Worm (Caenorhabditis elegans) whole organism, L4 larva: ENCODE results near the gene Y17G9B.11.
A peak's percentile ranks its signal among the peaks of the same experiment; 100 is the strongest.

ENCODE experiments used
- D1046.2 ChIP-seq: fragments of 200-800 bp; sonication (Bioruptor generic); IDR thresholded peaks from 2 replicates; pipeline ENCODE4 v1.3.6; 2022; ENCODE audit warnings: missing genetic modification characterization, missing compliant biosample characterization
- F10B5.3 ChIP-seq: sonication (generic microtip); optimal IDR thresholded peaks from 2 replicates; lab custom pipeline; 2016; ENCODE audit warnings: mild to moderate bottlenecking, missing genetic modification characterization, missing compliant biosample characterization
- F26F4.8 ChIP-seq: fragments of 200-800 bp; sonication (Bioruptor generic); conservative IDR thresholded peaks from 2 replicates; pipeline ENCODE4 v1.3.6; 2022; ENCODE audit warnings: missing genetic modification characterization, missing compliant biosample characterization
- F44E2.7 ChIP-seq: fragments of 200-800 bp; sonication (Bioruptor generic); IDR thresholded peaks from 2 replicates; pipeline ENCODE4 v2.1.2; 2022; ENCODE audit warnings: missing genetic modification characterization, missing compliant biosample characterization
- T20F7.1 ChIP-seq: fragments of 200-800 bp; sonication (Bioruptor generic); optimal IDR thresholded peaks from 2 replicates; lab custom pipeline; 2018; ENCODE audit warnings: mild to moderate bottlenecking, missing genetic modification characterization, missing compliant biosample characterization
- Y105C5A.15 ChIP-seq: fragments of 200-800 bp; sonication (Bioruptor generic); IDR thresholded peaks from 2 replicates; pipeline ENCODE4 v1.3.6; 2022; ENCODE audit warnings: missing genetic modification characterization, missing compliant biosample characterization
- Y48G9A.11 ChIP-seq: fragments of 200-800 bp; sonication (Bioruptor generic); IDR thresholded peaks from 2 replicates; pipeline ENCODE4 v1.3.6; 2022; ENCODE audit warnings: missing genetic modification reagents, missing genetic modification characterization, missing compliant biosample characterization
- Y75B8A.6 ChIP-seq: fragments of 200-800 bp; sonication (Bioruptor generic); IDR thresholded peaks from 2 replicates; pipeline ENCODE4 v1.3.6; 2022; ENCODE audit warnings: missing genetic modification reagents, missing genetic modification characterization, missing compliant biosample characterization
- ama-1 ChIP-seq: fragments of 150-350 bp; optimal IDR thresholded peaks from 2 replicates; lab custom pipeline; 2014; ENCODE audit warnings: inconsistent platforms, mixed read lengths
- arid-1 ChIP-seq: fragments of 200-800 bp; sonication (Bioruptor generic); conservative IDR thresholded peaks from 2 replicates; pipeline ENCODE4 v1.3.6; 2022; ENCODE audit warnings: missing genetic modification reagents, missing genetic modification characterization, missing compliant biosample characterization
- ceh-28 ChIP-seq: fragments of 150-350 bp; optimal IDR thresholded peaks from 2 replicates; lab custom pipeline; 2014; ENCODE audit warnings: missing biosample characterization, missing genetic modification reagents, missing genetic modification characterization
- ceh-32 ChIP-seq: sonication (generic microtip); optimal IDR thresholded peaks from 2 replicates; lab custom pipeline; 2016; ENCODE audit warnings: mild to moderate bottlenecking, missing genetic modification characterization, missing compliant biosample characterization; ENCODE audit not compliant: poor library complexity
- ceh-44 ChIP-seq: fragments of 200-800 bp; sonication (Bioruptor generic); IDR thresholded peaks from 2 replicates; pipeline ENCODE4 v1.3.6; 2022; ENCODE audit warnings: missing genetic modification reagents, missing genetic modification characterization, missing compliant biosample characterization
- daf-19 ChIP-seq: fragments of 200-800 bp; sonication (Bioruptor generic); conservative IDR thresholded peaks from 2 replicates; pipeline ENCODE4 v1.3.6; 2022; ENCODE audit warnings: missing genetic modification characterization, missing compliant biosample characterization
- daf-8 ChIP-seq: fragments of 200-800 bp; sonication (Bioruptor generic); IDR thresholded peaks from 2 replicates; pipeline ENCODE4 v1.3.6; 2022; ENCODE audit warnings: missing genetic modification characterization, missing compliant biosample characterization
- dmd-9 ChIP-seq: fragments of 200-800 bp; sonication (Bioruptor generic); IDR thresholded peaks from 2 replicates; pipeline ENCODE4 v1.3.6; 2022; ENCODE audit warnings: missing genetic modification reagents, missing genetic modification characterization, missing compliant biosample characterization
- hif-1 ChIP-seq, 2 experiments: sonication (generic microtip); optimal IDR thresholded peaks; 2 replicates each; lab custom pipeline; 2016 to 2017; ENCODE audit warnings: missing compliant biosample characterization in 2 of 2, missing genetic modification characterization in 2 of 2, missing genetic modification reagents in 2 of 2, missing genotype in 2 of 2, mild to moderate bottlenecking in 1 of 2
- hlh-11 ChIP-seq: fragments of 200-800 bp; sonication (Bioruptor generic); optimal IDR thresholded peaks from 2 replicates; lab custom pipeline; 2018; ENCODE audit warnings: mild to moderate bottlenecking, missing genetic modification characterization, missing compliant biosample characterization
- lin-1 ChIP-seq: fragments of 200-800 bp; sonication (Bioruptor generic); IDR thresholded peaks from 2 replicates; pipeline ENCODE4 v1.3.6; 2022; ENCODE audit warnings: missing genetic modification reagents, missing genetic modification characterization, missing compliant biosample characterization
- lin-13 ChIP-seq: fragments of 150-350 bp; optimal IDR thresholded peaks from 2 replicates; lab custom pipeline; 2014; ENCODE audit warnings: missing biosample characterization, missing genetic modification reagents, missing genetic modification characterization
- lin-15B ChIP-seq: fragments of 150-350 bp; sonication (generic microtip); optimal IDR thresholded peaks from 3 replicates; lab custom pipeline; 2014; ENCODE audit warnings: missing biosample characterization, missing genetic modification characterization
- lin-38 ChIP-seq: fragments of 200-800 bp; sonication (Bioruptor generic); IDR thresholded peaks from 2 replicates; pipeline ENCODE4 v1.3.6; 2022; ENCODE audit warnings: missing genetic modification reagents, missing genetic modification characterization, missing compliant biosample characterization
- madf-9 ChIP-seq: fragments of 200-800 bp; sonication (Bioruptor generic); conservative IDR thresholded peaks from 2 replicates; pipeline ENCODE4 v1.3.6; 2022; ENCODE audit warnings: missing genetic modification reagents, missing genetic modification characterization, missing compliant biosample characterization
- mdl-1 ChIP-seq, 2 experiments: fragments of 150-350 bp in 1 of 2; sonication (generic microtip) in 1 of 2; optimal IDR thresholded peaks; 2 replicates each; lab custom pipeline; 2014 to 2017; ENCODE audit warnings: missing biosample characterization in 2 of 2, missing genetic modification characterization in 2 of 2
- mdt-29 ChIP-seq: fragments of 200-800 bp; sonication (Bioruptor generic); IDR thresholded peaks from 2 replicates; pipeline ENCODE4 v1.3.6; 2022; ENCODE audit warnings: missing genetic modification reagents, missing genetic modification characterization, missing compliant biosample characterization
- mes-2 ChIP-seq: sonication (generic microtip); optimal IDR thresholded peaks from 2 replicates; lab custom pipeline; 2016; ENCODE audit warnings: missing genotype, mild to moderate bottlenecking, missing genetic modification characterization, missing compliant biosample characterization; ENCODE audit not compliant: poor library complexity, severe bottlenecking
- nhr-11 ChIP-seq: fragments of 150-350 bp; optimal IDR thresholded peaks from 2 replicates; lab custom pipeline; 2014; ENCODE audit warnings: missing biosample characterization, missing genetic modification characterization
- nhr-28 ChIP-seq: fragments of 150-350 bp; optimal IDR thresholded peaks from 2 replicates; lab custom pipeline; 2014; ENCODE audit warnings: missing biosample characterization, missing genetic modification characterization
- nhr-41 ChIP-seq: fragments of 200-800 bp; sonication (Bioruptor generic); IDR thresholded peaks from 2 replicates; pipeline ENCODE4 v1.3.6; 2022; ENCODE audit warnings: missing genetic modification reagents, missing genetic modification characterization, missing compliant biosample characterization
- nhr-42 ChIP-seq: fragments of 200-800 bp; sonication (Bioruptor generic); IDR thresholded peaks from 2 replicates; pipeline ENCODE4 v1.3.6; 2022; ENCODE audit warnings: missing genetic modification characterization, missing compliant biosample characterization
- nhr-77 ChIP-seq: fragments of 150-350 bp; optimal IDR thresholded peaks from 2 replicates; lab custom pipeline; 2014; ENCODE audit warnings: missing biosample characterization, missing genetic modification characterization
- php-3 ChIP-seq: fragments of 200-800 bp; sonication (Bioruptor generic); IDR thresholded peaks from 2 replicates; pipeline ENCODE4 v1.3.6; 2022; ENCODE audit warnings: missing genetic modification reagents, missing genetic modification characterization, missing compliant biosample characterization
- rbr-2 ChIP-seq: sonication (generic microtip); optimal IDR thresholded peaks from 2 replicates; lab custom pipeline; 2016; ENCODE audit warnings: missing genotype, missing genetic modification characterization, missing compliant biosample characterization
- saeg-2 ChIP-seq: fragments of 200-800 bp; sonication (Bioruptor generic); IDR thresholded peaks from 2 replicates; pipeline ENCODE4 v1.3.6; 2022; ENCODE audit warnings: missing genetic modification reagents, missing genetic modification characterization, missing compliant biosample characterization
- set-16 ChIP-seq: fragments of 200-800 bp; sonication (Bioruptor generic); IDR thresholded peaks from 2 replicates; pipeline ENCODE4 v1.3.6; 2022; ENCODE audit warnings: missing genetic modification reagents, missing genetic modification characterization, missing compliant biosample characterization
- snpc-1.2 ChIP-seq: fragments of 200-800 bp; sonication (Bioruptor generic); IDR thresholded peaks from 2 replicates; pipeline ENCODE4 v1.3.6; 2022; ENCODE audit warnings: missing genetic modification reagents, missing genetic modification characterization, missing compliant biosample characterization
- spr-3 ChIP-seq: fragments of 200-800 bp; sonication (Bioruptor generic); optimal IDR thresholded peaks from 2 replicates; lab custom pipeline; 2018; ENCODE audit warnings: mild to moderate bottlenecking, missing genetic modification characterization, missing compliant biosample characterization
- tag-97 ChIP-seq: fragments of 200-800 bp; sonication (Bioruptor generic); IDR thresholded peaks from 2 replicates; pipeline ENCODE4 v1.3.6; 2022; ENCODE audit warnings: missing genetic modification characterization, missing compliant biosample characterization
- unc-62 ChIP-seq, 3 experiments: fragments of 150-350 bp in 1 of 3; sonication (generic microtip); optimal IDR thresholded peaks in 2 of 3; peaks in 1 of 3; 1 replicate in 1 of 3; 2 replicates in 2 of 3; lab custom pipeline; 2014 to 2017; ENCODE audit warnings: missing biosample characterization in 3 of 3, missing genetic modification characterization in 3 of 3, missing genetic modification reagents in 3 of 3, missing genotype in 1 of 3
- vab-7 ChIP-seq: fragments of 200-800 bp; sonication (Bioruptor generic); IDR thresholded peaks from 2 replicates; pipeline ENCODE4 v1.3.6; 2022; ENCODE audit warnings: missing genetic modification reagents, missing genetic modification characterization, missing compliant biosample characterization
- zfp-2 ChIP-seq: sonication (generic microtip); optimal IDR thresholded peaks from 2 replicates; lab custom pipeline; 2016; ENCODE audit warnings: mild to moderate bottlenecking, missing genetic modification characterization, missing compliant biosample characterization
- zfp-3 ChIP-seq: fragments of 200-800 bp; sonication (Bioruptor generic); conservative IDR thresholded peaks from 2 replicates; pipeline ENCODE4 v1.3.6; 2022; ENCODE audit warnings: missing genetic modification reagents, missing genetic modification characterization, missing compliant biosample characterization
- zip-11 ChIP-seq: fragments of 200-800 bp; sonication (Bioruptor generic); IDR thresholded peaks from 2 replicates; pipeline ENCODE4 v1.3.6; 2022; ENCODE audit warnings: missing genetic modification characterization, missing compliant biosample characterization
- zip-2 ChIP-seq: fragments of 150-350 bp; optimal IDR thresholded peaks from 2 replicates; lab custom pipeline; 2014; ENCODE audit warnings: missing biosample characterization, missing genetic modification characterization

The Y17G9B.11 gene

ce11 chrIV:4721247-4721646, 35.2 kb upstream of the Y17G9B.11 start:
- TF ChIP-seq lin-38 (GFP tag; lab: Robert Waterston, UW), result peak; percentile 72

ce11 chrIV:4723687-4724086, 32.7 kb upstream of the Y17G9B.11 start:
- no peak for TF ChIP-seq zfp-2 (tag; lab: Kevin White, UChicago)
- TF ChIP-seq unc-62 (GFP tag; optimal IDR thresholded peaks at IDR 0.05 in 1 of 2; lab: Kevin White, UChicago), result peak in 1 of 2 experiments; percentile 61
- no peak for TF ChIP-seq unc-62 (tag; optimal IDR thresholded peaks at IDR 0.05; lab: Kevin White, UChicago)

- TF ChIP-seq nhr-28, result no peak
- TF ChIP-seq hif-1 (tag; optimal IDR thresholded peaks at IDR 0.05; lab: Kevin White, UChicago), result no peak
- no peak for TF ChIP-seq lin-13 (GFP tag; lab: Kevin White, UChicago)
- no peak for TF ChIP-seq zfp-3 (GFP tag; lab: Robert Waterston, UW)
- TF ChIP-seq vab-7 (GFP tag; lab: Robert Waterston, UW), result no peak
- TF ChIP-seq ama-1 (lab: Kevin White, UChicago), result no peak
- no peak for TF ChIP-seq zip-11 (GFP tag; lab: Robert Waterston, UW)
- TF ChIP-seq dmd-9 (GFP tag; lab: Robert Waterston, UW), result no peak
- TF ChIP-seq nhr-77, result no peak
- no peak for TF ChIP-seq ceh-32 (tag; lab: Kevin White, UChicago)
- TF ChIP-seq saeg-2, result no peak
- TF ChIP-seq ceh-28 (tag; lab: Kevin White, UChicago), result no peak
Observed at ce11 chrIV:4724562-4724961, 31.8 kb upstream of the Y17G9B.11 start, which contains the start of gene K08F11.1. TSS of gene K08F11.1 (plus strand) at chrIV:4724862.

- TF ChIP-seq D1046.2 (GFP tag; lab: Robert Waterston, UW) (peak; percentile 99), nhr-77 (peak; percentile 59), T20F7.1 (peak; percentile 91), mdt-29 (GFP tag; lab: Robert Waterston, UW) (peak; percentile 99), mes-2 (peak; percentile 80), rbr-2 (tag; lab: Kevin White, UChicago) (peak; percentile 96), arid-1 (GFP tag; lab: Robert Waterston, UW) (peak; percentile 98), lin-15B (tag; lab: Kevin White, UChicago) (peak; percentile 13), F44E2.7 (GFP tag; lab: Robert Waterston, UW) (peak; percentile 92), snpc-1.2 (GFP tag; lab: Robert Waterston, UW) (peak; percentile 93), set-16 (GFP tag; lab: Robert Waterston, UW) (peak; percentile 58), mdl-1 (tag; optimal IDR thresholded peaks at IDR 0.05; lab: Kevin White, UChicago) (peak in 1 of 2 experiments; percentile 23), saeg-2 (peak; percentile 100), nhr-41 (GFP tag; lab: Robert Waterston, UW) (peak; percentile 99), spr-3 (GFP tag; lab: Kevin White, UChicago) (peak; percentile 68), F10B5.3 (peak; percentile 81), lin-1 (GFP tag; lab: Robert Waterston, UW) (peak; percentile 98), daf-19 (GFP tag; lab: Robert Waterston, UW) (peak; percentile 99), zfp-2 (tag; lab: Kevin White, UChicago) (peak; percentile 82), daf-8 (GFP tag; lab: Robert Waterston, UW) (peak; percentile 100), hlh-11 (peak; percentile 86), zip-11 (GFP tag; lab: Robert Waterston, UW) (0 out of 2 replicates have a peak, but pooled peaks have one; percentile 72), ceh-44 (GFP tag; lab: Robert Waterston, UW) (peak; percentile 99), nhr-11 (peak; percentile 30), Y75B8A.6 (peak; percentile 100), Y105C5A.15 (GFP tag; lab: Robert Waterston, UW) (peak; percentile 93; the same call in 1 of the 2 replicates), nhr-42 (GFP tag; lab: Robert Waterston, UW) (peak; percentile 100), php-3 (peak; percentile 100), tag-97 (GFP tag; lab: Robert Waterston, UW) (peak; percentile 99), madf-9 (GFP tag; lab: Robert Waterston, UW) (peak; percentile 100), zip-2 (tag; lab: Kevin White, UChicago) (peak; percentile 27), F26F4.8 (GFP tag; lab: Robert Waterston, UW) (0 out of 2 replicates have a peak, but pooled peaks have one; percentile 53), Y48G9A.11 (peak; percentile 96)
Observed at ce11 chrIV:4725478-4725920, 30.9 kb upstream of the Y17G9B.11 start.
